Worm (Caenorhabditis elegans) whole organism, late embryonic: Measurements from ENCODE around the gene daam-1.

Source experiments
- C08G9.2 ChIP-seq: sonication (generic microtip); optimal IDR thresholded peaks from 2 replicates; lab custom pipeline; 2016; ENCODE audit warnings: mild to moderate bottlenecking, missing genetic modification characterization, moderate library complexity, missing compliant biosample characterization
- K09A11.1 ChIP-seq: sonication (generic microtip); optimal IDR thresholded peaks from 2 replicates; lab custom pipeline; 2017; ENCODE audit warnings: antibody characterized with exemption, mild to moderate bottlenecking, missing genetic modification characterization, missing compliant biosample characterization; ENCODE audit not compliant: insufficient read depth
- T23F11.4 ChIP-seq: fragments of 200-800 bp; sonication (Bioruptor generic); optimal IDR thresholded peaks from 2 replicates; lab custom pipeline; 2018; ENCODE audit warnings: mild to moderate bottlenecking, missing genetic modification characterization, missing compliant biosample characterization
- ahr-1 ChIP-seq: sonication (generic microtip); optimal IDR thresholded peaks from 2 replicates; lab custom pipeline; 2016; ENCODE audit warnings: missing genetic modification characterization, missing compliant biosample characterization
- ama-1 ChIP-seq: fragments of 150-350 bp; optimal IDR thresholded peaks from 2 replicates; lab custom pipeline; 2014
- ceh-14 ChIP-seq: sonication (generic microtip); optimal IDR thresholded peaks from 2 replicates; lab custom pipeline; 2016; ENCODE audit warnings: missing genotype, missing genetic modification characterization, missing compliant biosample characterization
- ceh-18 ChIP-seq: sonication (generic microtip); optimal IDR thresholded peaks from 2 replicates; lab custom pipeline; 2016; ENCODE audit warnings: missing genetic modification characterization, missing compliant biosample characterization
- ceh-2 ChIP-seq: sonication (generic microtip); optimal IDR thresholded peaks from 2 replicates; lab custom pipeline; 2016; ENCODE audit warnings: missing genotype, missing genetic modification characterization, missing compliant biosample characterization
- ceh-24 ChIP-seq: sonication (generic microtip); optimal IDR thresholded peaks from 2 replicates; lab custom pipeline; 2016; ENCODE audit warnings: mild to moderate bottlenecking, missing genetic modification characterization, missing compliant biosample characterization
- ceh-30 ChIP-seq: fragments of 150-350 bp; optimal IDR thresholded peaks from 2 replicates; lab custom pipeline; 2014; ENCODE audit warnings: missing biosample characterization, missing genetic modification characterization
- ceh-34 ChIP-seq: sonication (generic microtip); optimal IDR thresholded peaks from 2 replicates; lab custom pipeline; 2016; ENCODE audit warnings: mild to moderate bottlenecking, missing genetic modification characterization, missing compliant biosample characterization
- ceh-45 ChIP-seq: fragments of 200-800 bp; sonication (Bioruptor generic); IDR thresholded peaks from 2 replicates; pipeline ENCODE4 v1.3.6; 2022; ENCODE audit warnings: missing genetic modification reagents, missing genetic modification characterization, missing compliant biosample characterization
- ceh-6 ChIP-seq: fragments of 200-800 bp; sonication (Bioruptor generic); optimal IDR thresholded peaks from 2 replicates; lab custom pipeline; 2018; ENCODE audit warnings: mild to moderate bottlenecking, missing genetic modification characterization, missing compliant biosample characterization
- ceh-9 ChIP-seq: sonication (generic microtip); optimal IDR thresholded peaks from 2 replicates; lab custom pipeline; 2016; ENCODE audit warnings: mild to moderate bottlenecking, missing genetic modification characterization, inconsistent platforms, missing compliant biosample characterization
- dmd-4 ChIP-seq: sonication (generic microtip); optimal IDR thresholded peaks from 2 replicates; lab custom pipeline; 2016; ENCODE audit warnings: borderline replicate concordance, missing genetic modification characterization, missing compliant biosample characterization
- elt-4 ChIP-seq: sonication (generic microtip); optimal IDR thresholded peaks from 2 replicates; lab custom pipeline; 2016; ENCODE audit warnings: missing genetic modification characterization, missing compliant biosample characterization
- ets-4 ChIP-seq: sonication (generic microtip); optimal IDR thresholded peaks from 2 replicates; lab custom pipeline; 2016; ENCODE audit warnings: missing genetic modification characterization, missing compliant biosample characterization
- fax-1 ChIP-seq: sonication (generic microtip); optimal IDR thresholded peaks from 2 replicates; lab custom pipeline; 2016; ENCODE audit warnings: missing genotype, missing genetic modification characterization, missing compliant biosample characterization
- gmeb-2 ChIP-seq: sonication (generic microtip); optimal IDR thresholded peaks from 2 replicates; lab custom pipeline; 2016; ENCODE audit warnings: missing genetic modification characterization, inconsistent platforms, missing compliant biosample characterization
- hlh-13 ChIP-seq: fragments of 200-800 bp; sonication (Bioruptor generic); optimal IDR thresholded peaks from 2 replicates; lab custom pipeline; 2018; ENCODE audit warnings: mild to moderate bottlenecking, missing genetic modification characterization, missing compliant biosample characterization
- hlh-30 ChIP-seq: sonication (generic microtip); optimal IDR thresholded peaks from 2 replicates; lab custom pipeline; 2017; ENCODE audit warnings: antibody characterized with exemption, missing genetic modification characterization, missing compliant biosample characterization; ENCODE audit not compliant: insufficient read depth
- hlh-8 ChIP-seq: sonication (generic microtip); optimal IDR thresholded peaks from 2 replicates; lab custom pipeline; 2016; ENCODE audit warnings: missing genotype, missing genetic modification characterization, missing compliant biosample characterization
- nhr-232 ChIP-seq: sonication (generic microtip); optimal IDR thresholded peaks from 2 replicates; lab custom pipeline; 2016; ENCODE audit warnings: missing genetic modification characterization, missing compliant biosample characterization
- npax-4 ChIP-seq: sonication (generic microtip); optimal IDR thresholded peaks from 2 replicates; lab custom pipeline; 2016; ENCODE audit warnings: missing genetic modification characterization, missing compliant biosample characterization
- odd-2 ChIP-seq: sonication (generic microtip); optimal IDR thresholded peaks from 2 replicates; lab custom pipeline; 2017; ENCODE audit warnings: antibody characterized with exemption, mild to moderate bottlenecking, missing genetic modification characterization, missing compliant biosample characterization
- pag-3 ChIP-seq: sonication (generic microtip); optimal IDR thresholded peaks from 2 replicates; lab custom pipeline; 2016; ENCODE audit warnings: missing compliant biosample characterization, missing genetic modification characterization, borderline replicate concordance
- pha-4 ChIP-seq: fragments of 150-350 bp; optimal IDR thresholded peaks from 2 replicates; lab custom pipeline; 2018; ENCODE audit warnings: missing biosample characterization, missing genetic modification reagents, missing genetic modification characterization
- pqm-1 ChIP-seq: sonication (generic microtip); optimal IDR thresholded peaks from 2 replicates; lab custom pipeline; 2016; ENCODE audit warnings: missing genetic modification characterization, missing compliant biosample characterization
- ref-2 ChIP-seq: sonication (generic microtip); optimal IDR thresholded peaks from 2 replicates; lab custom pipeline; 2016; ENCODE audit warnings: missing genetic modification characterization, missing compliant biosample characterization
- rnt-1 ChIP-seq: sonication (generic microtip); optimal IDR thresholded peaks from 2 replicates; lab custom pipeline; 2016; ENCODE audit warnings: missing genetic modification characterization, missing compliant biosample characterization
- sdc-2 ChIP-seq: sonication (generic microtip); optimal IDR thresholded peaks from 2 replicates; lab custom pipeline; 2016; ENCODE audit warnings: missing genotype, missing genetic modification characterization, missing compliant biosample characterization
- sox-2 ChIP-seq: fragments of 200-800 bp; sonication (Bioruptor generic); IDR thresholded peaks from 2 replicates; pipeline ENCODE4 v1.3.6; 2022; ENCODE audit warnings: missing genetic modification reagents, missing genetic modification characterization, missing compliant biosample characterization
- syd-9 ChIP-seq: sonication (generic microtip); optimal IDR thresholded peaks from 2 replicates; lab custom pipeline; 2016; ENCODE audit warnings: mild to moderate bottlenecking, missing genetic modification characterization, moderate library complexity, missing compliant biosample characterization
- tbx-2 ChIP-seq: sonication (generic microtip); optimal IDR thresholded peaks from 2 replicates; lab custom pipeline; 2016; ENCODE audit warnings: missing genetic modification characterization, missing compliant biosample characterization
- tbx-7 ChIP-seq: sonication (generic microtip); optimal IDR thresholded peaks from 2 replicates; lab custom pipeline; 2016; ENCODE audit warnings: missing genotype, missing genetic modification characterization, missing compliant biosample characterization
- ttx-3 ChIP-seq: sonication (generic microtip); optimal IDR thresholded peaks from 2 replicates; lab custom pipeline; 2016; ENCODE audit warnings: missing genetic modification reagents, missing genetic modification characterization, missing compliant biosample characterization
- unc-3 ChIP-seq, 2 experiments: fragments of 200-800 bp in 1 of 2; sonication (Bioruptor generic) in 1 of 2; sonication (generic microtip) in 1 of 2; conservative IDR thresholded peaks in 1 of 2; optimal IDR thresholded peaks in 1 of 2; 2 replicates each; pipeline versions ENCODE4 v1.3.6 to Lab custom; 2016 to 2022; ENCODE audit warnings: missing compliant biosample characterization in 2 of 2, missing genetic modification characterization in 2 of 2, missing genetic modification reagents in 1 of 2
- unc-42 ChIP-seq: sonication (generic microtip); optimal IDR thresholded peaks from 2 replicates; lab custom pipeline; 2016; ENCODE audit warnings: missing genotype, missing genetic modification characterization, missing compliant biosample characterization
- unc-55 ChIP-seq: sonication (generic microtip); optimal IDR thresholded peaks from 2 replicates; lab custom pipeline; 2017; ENCODE audit warnings: missing biosample characterization, missing genetic modification reagents, missing genetic modification characterization

daam-1 gene

DNA sequence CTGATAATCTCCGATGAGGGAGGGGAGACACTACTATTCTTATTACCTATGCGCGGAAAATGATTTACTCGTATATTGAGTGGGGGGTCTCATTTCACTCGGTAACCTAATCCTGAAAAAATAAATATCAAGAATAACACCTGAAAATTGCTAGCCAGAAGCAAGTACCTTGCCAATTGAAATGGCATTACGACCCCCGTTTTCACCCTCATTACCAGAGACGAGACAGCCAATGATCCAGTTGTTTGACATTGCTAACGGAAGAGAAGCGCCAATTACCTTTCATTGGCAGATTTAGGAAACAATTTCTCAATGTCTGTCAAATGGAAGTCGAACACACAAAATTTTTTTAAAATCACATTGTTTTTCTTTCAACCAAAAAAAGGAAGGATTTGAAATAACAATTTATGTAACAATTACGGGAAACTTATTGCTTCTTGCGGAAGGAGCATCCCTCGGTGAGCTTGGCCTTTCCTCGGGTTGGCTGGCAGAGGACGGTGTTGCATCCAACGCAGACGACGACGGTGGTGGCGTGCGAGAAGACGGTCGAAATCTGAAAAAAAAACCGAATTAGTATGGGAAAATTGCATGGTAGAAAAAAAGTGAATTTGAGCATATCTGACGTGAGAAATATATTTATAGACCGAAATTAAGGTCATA, 19.5 kb upstream of the daam-1 start:
- TF ChIP-seq ceh-14 (no peak), ceh-30 (tag; lab: Kevin White, UChicago) (no peak), T23F11.4 (GFP tag; lab: Kevin White, UChicago) (no peak), ama-1 (lab: Kevin White, UChicago) (no peak)
- TF ChIP-seq, all 69 proteins: peak for 0

DNA sequence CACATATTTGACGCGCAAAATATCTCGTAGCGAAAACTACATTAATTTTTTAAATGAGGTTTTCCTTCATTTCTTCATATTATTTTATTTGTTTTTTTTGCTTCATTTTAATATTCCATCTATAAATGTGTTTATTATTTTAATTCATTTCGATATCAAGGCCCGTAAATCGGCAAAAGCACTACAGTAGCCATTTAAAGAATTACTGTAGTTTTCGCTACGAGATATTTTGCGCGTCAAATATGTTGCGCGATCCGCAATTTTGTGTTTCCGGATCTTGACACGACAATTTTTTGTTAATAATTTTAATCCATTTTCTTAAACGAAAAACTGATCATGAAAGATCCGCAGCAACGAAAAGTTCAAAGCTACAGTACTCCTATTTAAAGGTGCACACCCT, 18.5 kb upstream of the daam-1 start:
- TF ChIP-seq unc-55 (GFP tag; lab: Kevin White, UChicago) (no peak), sdc-2 (tag; lab: Kevin White, UChicago) (no peak), unc-42 (tag; lab: Kevin White, UChicago) (no peak), rnt-1 (no peak), sox-2 (GFP tag; lab: Robert Waterston, UW) (no peak), ceh-34 (tag; lab: Kevin White, UChicago) (no peak), ets-4 (tag; lab: Kevin White, UChicago) (no peak), hlh-8 (tag; lab: Kevin White, UChicago) (no peak), ceh-9 (tag; lab: Kevin White, UChicago) (no peak), ceh-2 (tag; lab: Kevin White, UChicago) (no peak), gmeb-2 (no peak), hlh-30 (tag; lab: Kevin White, UChicago) (no peak), ceh-24 (tag; lab: Kevin White, UChicago) (no peak), tbx-7 (tag; lab: Kevin White, UChicago) (no peak), pag-3 (tag; lab: Kevin White, UChicago) (no peak), elt-4 (no peak), ceh-6 (GFP tag; lab: Kevin White, UChicago) (no peak), ceh-18 (tag; lab: Kevin White, UChicago) (no peak)
- TF ChIP-seq, all 69 proteins: peak for 0

DNA sequence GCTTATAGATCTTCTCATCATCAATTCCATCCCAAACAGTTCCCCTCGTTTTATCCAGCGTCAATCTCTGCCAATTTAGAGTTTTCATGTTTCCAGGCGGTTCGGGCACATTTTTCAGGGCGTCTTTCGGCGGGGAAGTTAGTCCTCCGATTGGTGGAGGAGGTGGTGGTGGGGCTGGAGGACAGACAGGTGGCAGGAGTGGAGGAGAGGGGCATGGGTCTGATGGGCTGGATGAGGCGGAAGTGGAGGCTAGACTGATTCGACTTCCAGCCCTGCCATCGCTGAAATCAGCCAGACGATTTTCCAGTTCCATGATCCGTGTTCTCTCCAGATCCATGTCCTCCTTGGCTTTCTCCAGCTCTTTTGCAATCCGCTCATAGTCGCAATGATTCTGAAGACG, 15.5 kb downstream of the daam-1 start:
- TF ChIP-seq K09A11.1 (tag; lab: Kevin White, UChicago) (no peak), unc-3 (GFP tag; conservative IDR thresholded peaks at IDR 0.05; lab: Robert Waterston, UW) (no peak), unc-3 (tag; optimal IDR thresholded peaks at IDR 0.05; lab: Kevin White, UChicago) (no peak), npax-4 (tag; lab: Kevin White, UChicago) (no peak), unc-55 (GFP tag; lab: Kevin White, UChicago) (no peak), ttx-3 (no peak), nhr-232 (tag; lab: Kevin White, UChicago) (no peak), unc-42 (tag; lab: Kevin White, UChicago) (no peak), ceh-24 (tag; lab: Kevin White, UChicago) (no peak), hlh-30 (tag; lab: Kevin White, UChicago) (no peak), pha-4 (no peak), rnt-1 (no peak), pqm-1 (tag; lab: Kevin White, UChicago) (no peak), ceh-9 (tag; lab: Kevin White, UChicago) (no peak), odd-2 (no peak), ceh-6 (GFP tag; lab: Kevin White, UChicago) (no peak), ref-2 (tag; lab: Kevin White, UChicago) (no peak), fax-1 (no peak)
- TF ChIP-seq, all 69 proteins: peak for 0

DNA sequence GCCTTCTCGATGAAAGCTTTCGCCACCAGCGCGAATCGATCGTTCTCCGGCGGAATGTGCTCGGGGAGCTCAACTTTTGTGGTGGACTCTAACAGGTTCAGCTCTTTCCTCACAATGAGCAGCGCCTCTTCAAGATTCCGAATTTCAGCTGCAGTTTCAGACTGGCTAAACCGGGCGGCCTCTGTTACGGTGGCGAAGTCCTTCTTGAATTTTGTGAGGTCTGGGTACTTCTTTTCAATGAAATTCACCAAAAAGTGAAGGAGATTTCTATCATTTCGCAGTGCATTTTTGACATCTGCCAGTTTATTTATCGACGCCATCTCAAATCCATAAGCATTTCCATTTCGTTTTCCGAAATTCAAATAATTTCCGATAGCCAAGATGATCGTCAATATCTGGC, 17.1 kb downstream of the daam-1 start:
- TF ChIP-seq syd-9 (no peak), ceh-14 (no peak), ceh-9 (tag; lab: Kevin White, UChicago) (no peak), ets-4 (tag; lab: Kevin White, UChicago) (no peak), ceh-45 (no peak), tbx-2 (tag; lab: Kevin White, UChicago) (no peak), C08G9.2 (tag; lab: Kevin White, UChicago) (no peak), dmd-4 (no peak), fax-1 (no peak), ahr-1 (tag; lab: Kevin White, UChicago) (no peak), ceh-24 (tag; lab: Kevin White, UChicago) (no peak), unc-55 (GFP tag; lab: Kevin White, UChicago) (no peak), hlh-13 (GFP tag; lab: Kevin White, UChicago) (no peak), sdc-2 (tag; lab: Kevin White, UChicago) (no peak), pag-3 (tag; lab: Kevin White, UChicago) (no peak)
